Fruit fly (Drosophila melanogaster) whole organism, embryonic: ENCODE measurements around the gene puc.

Experiments used
- Atf3 ChIP-seq: fragments of 200-800 bp; sonication (Bioruptor generic); optimal IDR thresholded peaks from 3 replicates; lab custom pipeline; 2016; ENCODE audit warnings: missing biosample characterization, missing genetic modification characterization
- CG11560 ChIP-seq: fragments of 200-800 bp; sonication (Bioruptor generic); IDR thresholded peaks from 3 replicates; pipeline ENCODE4 v1.3.6; 2022; ENCODE audit warnings: missing biosample characterization, missing genetic modification characterization
- CG12659 ChIP-seq: fragments of 200-800 bp; sonication (Bioruptor generic); optimal IDR thresholded peaks from 3 replicates; lab custom pipeline; 2017; ENCODE audit warnings: mild to moderate bottlenecking, missing biosample characterization, missing genetic modification reagents, missing genetic modification characterization
- CG15011 ChIP-seq: fragments of 200-800 bp; sonication (Bioruptor generic); optimal IDR thresholded peaks from 3 replicates; lab custom pipeline; 2018; ENCODE audit warnings: missing biosample characterization, mild to moderate bottlenecking, missing genetic modification characterization
- CG15479 ChIP-seq: fragments of 200-800 bp; sonication (Bioruptor generic); optimal IDR thresholded peaks from 3 replicates; lab custom pipeline; 2019; ENCODE audit warnings: missing biosample characterization, mild to moderate bottlenecking, missing genetic modification characterization, moderate library complexity
- CG15601 ChIP-seq: fragments of 200-800 bp; sonication (Bioruptor generic); optimal IDR thresholded peaks from 3 replicates; lab custom pipeline; 2019; ENCODE audit warnings: missing biosample characterization, mild to moderate bottlenecking, missing genetic modification characterization, moderate library complexity
- CG16779 ChIP-seq: fragments of 200-800 bp; sonication (Bioruptor generic); IDR thresholded peaks from 2 replicates; pipeline ENCODE4 v1.3.6; 2022; ENCODE audit warnings: missing biosample characterization, missing genetic modification characterization
- CG17361 ChIP-seq: fragments of 200-800 bp; sonication (Bioruptor generic); IDR thresholded peaks from 3 replicates; pipeline ENCODE4 v1.3.6; 2022; ENCODE audit warnings: missing biosample characterization, missing genetic modification characterization
- CG31224 ChIP-seq: fragments of 200-800 bp; sonication (Bioruptor generic); IDR thresholded peaks from 2 replicates; pipeline ENCODE4 v1.3.6; 2022; ENCODE audit warnings: missing biosample characterization, missing genetic modification characterization
- CG31365 ChIP-seq: fragments of 200-800 bp; sonication (Bioruptor generic); optimal IDR thresholded peaks from 2 replicates; lab custom pipeline; 2018; ENCODE audit warnings: missing biosample characterization, mild to moderate bottlenecking, missing genetic modification characterization
- CG4282 ChIP-seq: fragments of 200-800 bp; sonication (Bioruptor generic); optimal IDR thresholded peaks from 2 replicates; lab custom pipeline; 2016; ENCODE audit warnings: missing biosample characterization, missing genetic modification characterization
- CG6175 ChIP-seq: fragments of 200-800 bp; sonication (Bioruptor generic); IDR thresholded peaks from 3 replicates; pipeline ENCODE4 v1.3.6; 2022; ENCODE audit warnings: missing biosample characterization, missing genetic modification characterization
- CG6254 ChIP-seq: fragments of 200-800 bp; sonication (Bioruptor generic); optimal IDR thresholded peaks from 3 replicates; lab custom pipeline; 2017; ENCODE audit warnings: mild to moderate bottlenecking, missing biosample characterization, missing genetic modification reagents, missing genetic modification characterization
- CG6272 ChIP-seq: fragments of 200-800 bp; sonication (Bioruptor generic); IDR thresholded peaks from 2 replicates; pipeline ENCODE4 v1.3.6; 2022; ENCODE audit warnings: missing biosample characterization, missing genetic modification characterization
- CG7963 ChIP-seq: fragments of 200-800 bp; sonication (Bioruptor generic); IDR thresholded peaks from 3 replicates; pipeline ENCODE4 v1.3.6; 2022; ENCODE audit warnings: missing biosample characterization, missing genetic modification characterization; ENCODE audit not compliant: partially characterized antibody
- CG8388 ChIP-seq: fragments of 200-800 bp; sonication (Bioruptor generic); optimal IDR thresholded peaks from 2 replicates; lab custom pipeline; 2019; ENCODE audit warnings: missing biosample characterization, mild to moderate bottlenecking, missing genetic modification characterization, moderate library complexity
- D ChIP-seq, 2 experiments: fragments of 200-800 bp in 1 of 2; fragments of >200 bp in 1 of 2; sonication (Bioruptor generic) in 1 of 2; optimal IDR thresholded peaks; 2 replicates in 1 of 2; 3 replicates in 1 of 2; lab custom pipeline; 2017; ENCODE audit warnings: mild to moderate bottlenecking in 1 of 2, missing biosample characterization in 1 of 2, missing genetic modification characterization in 1 of 2, missing genetic modification reagents in 1 of 2
- E2f2 ChIP-seq: fragments of 200-800 bp; sonication (Bioruptor generic); IDR thresholded peaks from 2 replicates; pipeline ENCODE4 v1.3.6; 2022; ENCODE audit warnings: missing biosample characterization, missing genetic modification characterization
- Ets65A ChIP-seq: fragments of 200-800 bp; sonication (Bioruptor generic); peaks from one replicate; lab custom pipeline; 2016; ENCODE audit warnings: missing biosample characterization, missing genetic modification characterization
- HmgD ChIP-seq: fragments of 200-800 bp; sonication (Bioruptor generic); optimal IDR thresholded peaks from 3 replicates; lab custom pipeline; 2016; ENCODE audit warnings: missing biosample characterization, missing genetic modification characterization
- HmgZ ChIP-seq: fragments of 200-800 bp; sonication (Bioruptor generic); optimal IDR thresholded peaks from 2 replicates; lab custom pipeline; 2018; ENCODE audit warnings: missing biosample characterization, mild to moderate bottlenecking, missing genetic modification characterization
- Hmx ChIP-seq: fragments of 200-800 bp; sonication (Bioruptor generic); optimal IDR thresholded peaks from 2 replicates; lab custom pipeline; 2016; ENCODE audit warnings: missing biosample characterization, missing genetic modification characterization
- Max ChIP-seq: fragments of 200-800 bp; sonication (Bioruptor generic); optimal IDR thresholded peaks from 2 replicates; lab custom pipeline; 2016; ENCODE audit warnings: missing biosample characterization, mild to moderate bottlenecking, missing genetic modification characterization
- Neu2 ChIP-seq: fragments of 200-800 bp; sonication (Bioruptor generic); optimal IDR thresholded peaks from 3 replicates; lab custom pipeline; 2016; ENCODE audit warnings: missing biosample characterization, missing genetic modification characterization, borderline replicate concordance
- Ravus ChIP-seq: fragments of 200-800 bp; sonication (Bioruptor generic); IDR thresholded peaks from 2 replicates; pipeline ENCODE4 v1.3.6; 2022; ENCODE audit warnings: missing biosample characterization, missing genetic modification characterization
- Sox100B ChIP-seq: fragments of 200-800 bp; sonication (Bioruptor generic); optimal IDR thresholded peaks from 3 replicates; lab custom pipeline; 2018; ENCODE audit warnings: missing biosample characterization, mild to moderate bottlenecking, missing genetic modification characterization
- Trl ChIP-seq, 3 experiments: fragments of >200 bp in 2 of 3; fragments of 200-800 bp in 1 of 3; sonication (Bioruptor generic) in 1 of 3; optimal IDR thresholded peaks; 2 replicates in 1 of 3; 3 replicates in 2 of 3; lab custom pipeline; 2016 to 2017; ENCODE audit warnings: missing biosample characterization in 1 of 3, missing genetic modification characterization in 1 of 3
- ac ChIP-seq: fragments of 200-800 bp; sonication (Bioruptor generic); optimal IDR thresholded peaks from 3 replicates; lab custom pipeline; 2017; ENCODE audit warnings: missing biosample characterization, mild to moderate bottlenecking, missing genetic modification characterization
- amos ChIP-seq: fragments of 200-800 bp; sonication (Bioruptor generic); IDR thresholded peaks from 2 replicates; pipeline ENCODE4 v1.3.6; 2022; ENCODE audit warnings: missing biosample characterization, missing genetic modification characterization; ENCODE audit not compliant: partially characterized antibody
- br ChIP-seq: fragments of >200 bp; optimal IDR thresholded peaks from 2 replicates; lab custom pipeline; 2017
- cg ChIP-seq: fragments of 200-800 bp; sonication (Bioruptor generic); optimal IDR thresholded peaks from 3 replicates; lab custom pipeline; 2019; ENCODE audit warnings: missing biosample characterization, mild to moderate bottlenecking, missing genetic modification characterization, moderate library complexity
- chinmo ChIP-seq: fragments of 200-800 bp; sonication (Bioruptor generic); IDR thresholded peaks from 4 replicates; pipeline ENCODE4 v1.3.6; 2022; ENCODE audit warnings: missing biosample characterization, missing genetic modification characterization; ENCODE audit not compliant: partially characterized antibody
- dan ChIP-seq: fragments of 200-800 bp; sonication (Bioruptor generic); IDR thresholded peaks from 2 replicates; pipeline ENCODE4 v1.3.6; 2022; ENCODE audit warnings: missing biosample characterization, missing genetic modification characterization
- dati ChIP-seq: fragments of 200-800 bp; sonication (Bioruptor generic); IDR thresholded peaks from 2 replicates; pipeline ENCODE4 v1.3.6; 2022; ENCODE audit warnings: missing biosample characterization, missing genetic modification characterization
- disco-r ChIP-seq: fragments of 200-800 bp; sonication (Bioruptor generic); optimal IDR thresholded peaks from 2 replicates; lab custom pipeline; 2016; ENCODE audit warnings: missing biosample characterization, missing genetic modification characterization
- en ChIP-seq: fragments of 200-800 bp; sonication (Bioruptor generic); optimal IDR thresholded peaks from 2 replicates; lab custom pipeline; 2016; ENCODE audit warnings: missing biosample characterization, missing genetic modification characterization
- eve ChIP-seq, 2 experiments: fragments of >200 bp; optimal IDR thresholded peaks; 2 replicates each; lab custom pipeline; 2017; ENCODE audit warnings: missing biosample characterization in 2 of 2, missing genetic modification characterization in 2 of 2
- grn ChIP-seq: fragments of 200-800 bp; sonication (Bioruptor generic); optimal IDR thresholded peaks from 3 replicates; lab custom pipeline; 2017; ENCODE audit warnings: missing biosample characterization, missing genetic modification characterization
- jing ChIP-seq: fragments of 200-800 bp; sonication (Bioruptor generic); optimal IDR thresholded peaks from 2 replicates; lab custom pipeline; 2018; ENCODE audit warnings: missing biosample characterization, mild to moderate bottlenecking, missing genetic modification characterization
- lmd ChIP-seq: fragments of 200-800 bp; sonication (Bioruptor generic); IDR thresholded peaks from 2 replicates; pipeline ENCODE4 v1.3.6; 2022; ENCODE audit warnings: missing biosample characterization, missing genetic modification characterization
- onecut ChIP-seq: fragments of 200-800 bp; sonication (Bioruptor generic); IDR thresholded peaks from 2 replicates; pipeline ENCODE4 v1.3.6; 2022; ENCODE audit warnings: missing biosample characterization, missing genetic modification characterization
- ranshi ChIP-seq: fragments of 200-800 bp; sonication (Bioruptor generic); IDR thresholded peaks from 2 replicates; pipeline ENCODE4 v1.3.6; 2022; ENCODE audit warnings: missing biosample characterization, missing genetic modification characterization
- salm ChIP-seq: fragments of 200-800 bp; sonication (Bioruptor generic); optimal IDR thresholded peaks from 2 replicates; lab custom pipeline; 2018; ENCODE audit warnings: missing biosample characterization, mild to moderate bottlenecking, missing genetic modification characterization
- sisA ChIP-seq: fragments of 200-800 bp; sonication (Bioruptor generic); IDR thresholded peaks from 2 replicates; pipeline ENCODE4 v1.3.6; 2022; ENCODE audit warnings: missing biosample characterization, missing genetic modification characterization
- tin ChIP-seq: fragments of 200-800 bp; sonication (Bioruptor generic); optimal IDR thresholded peaks from 3 replicates; lab custom pipeline; 2016; ENCODE audit warnings: missing biosample characterization, missing genetic modification characterization
- tll ChIP-seq, 2 experiments: fragments of 200-800 bp in 1 of 2; fragments of >200 bp in 1 of 2; sonication (Bioruptor generic) in 1 of 2; optimal IDR thresholded peaks; 2 replicates each; lab custom pipeline; 2017 to 2019; ENCODE audit warnings: missing biosample characterization in 2 of 2, missing genetic modification characterization in 2 of 2, mild to moderate bottlenecking in 1 of 2, moderate library complexity in 1 of 2
- trh ChIP-seq: fragments of 200-800 bp; sonication (Bioruptor generic); optimal IDR thresholded peaks from 2 replicates; lab custom pipeline; 2016; ENCODE audit warnings: missing biosample characterization, missing genetic modification characterization
- unpg ChIP-seq: fragments of 200-800 bp; sonication (Bioruptor generic); optimal IDR thresholded peaks from 3 replicates; lab custom pipeline; 2018; ENCODE audit warnings: missing biosample characterization, mild to moderate bottlenecking, missing genetic modification characterization, moderate library complexity
- zen ChIP-seq: fragments of 200-800 bp; sonication (Bioruptor generic); optimal IDR thresholded peaks from 3 replicates; lab custom pipeline; 2018; ENCODE audit warnings: missing biosample characterization, mild to moderate bottlenecking, missing genetic modification characterization, moderate library complexity

Gene puc

dm6 chr3R:8149003-8149402, 43.9 kb downstream of the puc start:
- TF ChIP-seq Ets65A (peak; percentile 75), br (no peak), CG15601 (tag; lab: Kevin White, UChicago) (no peak)

dm6 chr3R:8149995-8150394, 44.9 kb downstream of the puc start:
- no peak for TF ChIP-seq salm
- no peak for TF ChIP-seq Ravus (GFP tag; lab: Robert Waterston, UW)
- TF ChIP-seq CG6175: no peak
- TF ChIP-seq sisA (GFP tag; lab: Robert Waterston, UW): no peak
- TF ChIP-seq Atf3 (GFP tag; lab: Kevin White, UChicago): no peak
- no peak for TF ChIP-seq CG31365 (tag; lab: Kevin White, UChicago)
- peak; percentile 68 for TF ChIP-seq Neu2 (GFP tag; lab: Kevin White, UChicago)
- TF ChIP-seq dan (GFP tag; lab: Robert Waterston, UW): no peak
- TF ChIP-seq grn: peak; percentile 95
- no peak for TF ChIP-seq trh (GFP tag; lab: Kevin White, UChicago)
- TF ChIP-seq cg (GFP tag; lab: Kevin White, UChicago): peak; percentile 39
- peak; percentile 15; the same call in 1 of the 2 replicates for TF ChIP-seq onecut (GFP tag; lab: Robert Waterston, UW)
- no peak for TF ChIP-seq en (GFP tag; lab: Kevin White, UChicago)
- no peak for TF ChIP-seq tin
- no peak for TF ChIP-seq zen (tag; lab: Kevin White, UChicago)
- TF ChIP-seq unpg (GFP tag; lab: Kevin White, UChicago): no peak
- no peak for TF ChIP-seq disco-r (GFP tag; lab: Kevin White, UChicago)
- no peak for TF ChIP-seq Trl (optimal IDR thresholded peaks at IDR 0.05; lab: Kevin White, UChicago)
- TF ChIP-seq Trl (GFP tag; optimal IDR thresholded peaks at IDR 0.05; lab: Kevin White, UChicago): no peak
- no peak for TF ChIP-seq jing (GFP tag; lab: Kevin White, UChicago)
- TF ChIP-seq CG15479 (GFP tag; lab: Kevin White, UChicago): peak; percentile 89

dm6 chr3R:8151163-8151562, 46.0 kb downstream of the puc start:
- TF ChIP-seq lmd (no peak), grn (peak; percentile 95), CG4282 (no peak), CG7963 (GFP tag; lab: Robert Waterston, UW) (no peak), CG8388 (no peak), Sox100B (GFP tag; lab: Kevin White, UChicago) (no peak), D (optimal IDR thresholded peaks at IDR 0.05; lab: Kevin White, UChicago) (no peak), D (GFP tag; optimal IDR thresholded peaks at IDR 0.05; lab: Kevin White, UChicago) (no peak), CG11560 (tag; lab: Robert Waterston, UW) (no peak), Hmx (GFP tag; lab: Kevin White, UChicago) (no peak), CG31224 (GFP tag; lab: Robert Waterston, UW) (no peak), CG15479 (GFP tag; lab: Kevin White, UChicago) (peak; percentile 58), CG17361 (GFP tag; lab: Robert Waterston, UW) (no peak), ac (no peak), CG15011 (GFP tag; lab: Kevin White, UChicago) (no peak), CG6254 (GFP tag; lab: Kevin White, UChicago) (no peak), amos (no peak), HmgD (GFP tag; lab: Kevin White, UChicago) (no peak), eve (GFP tag; optimal IDR thresholded peaks at IDR 0.05; lab: Kevin White, UChicago) (peak in 1 of 2 experiments; percentile 45), ranshi (GFP tag; lab: Robert Waterston, UW) (no peak), Max (GFP tag; lab: Kevin White, UChicago) (no peak), dati (GFP tag; lab: Robert Waterston, UW) (no peak), jing (GFP tag; lab: Kevin White, UChicago) (no peak), E2f2 (GFP tag; lab: Robert Waterston, UW) (no peak), CG6272 (GFP tag; lab: Robert Waterston, UW) (no peak), CG12659 (GFP tag; lab: Kevin White, UChicago) (no peak), CG16779 (GFP tag; lab: Robert Waterston, UW) (no peak), chinmo (GFP tag; lab: Robert Waterston, UW) (no peak), HmgZ (tag; lab: Kevin White, UChicago) (no peak), tll (GFP tag; optimal IDR thresholded peaks at IDR 0.05; lab: Kevin White, UChicago) (no peak)
